Worm (Caenorhabditis elegans) whole organism, L4/young adult: ENCODE results near the gene ZC373.3.

Source experiments
- W03F9.2 ChIP-seq: fragments of 150-350 bp; optimal IDR thresholded peaks from 2 replicates; lab custom pipeline; 2014; ENCODE audit warnings: missing biosample characterization, missing genetic modification characterization
- dao-5 ChIP-seq: sonication (generic microtip); optimal IDR thresholded peaks from 2 replicates; lab custom pipeline; 2016; ENCODE audit warnings: missing genotype, missing genetic modification characterization, moderate library complexity, missing compliant biosample characterization

DNA sequence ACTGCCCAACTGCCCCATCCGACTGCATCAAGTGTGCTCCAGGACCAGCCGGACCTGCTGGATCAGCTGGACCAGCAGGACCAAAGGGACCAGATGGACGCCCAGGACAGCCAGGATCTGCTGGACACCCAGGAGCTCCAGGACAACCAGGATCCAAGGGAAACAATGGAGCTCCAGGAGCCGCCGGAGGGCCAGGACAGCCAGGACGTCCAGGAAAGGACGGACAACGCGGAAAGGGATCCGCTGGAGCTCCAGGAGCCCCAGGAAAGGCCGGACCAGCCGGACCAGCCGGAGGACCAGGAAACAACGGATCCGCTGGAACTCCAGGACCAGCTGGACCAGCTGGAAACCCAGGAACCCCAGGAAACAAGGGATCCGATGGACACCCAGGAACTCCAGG is 17.8 kb downstream of the ZC373.3 start:
- TF ChIP-seq W03F9.2 (no peak), dao-5 (no peak)
